Fruit fly (Drosophila melanogaster) whole organism, embryonic: Measurements from ENCODE around the gene Usp8.

ENCODE experiments used
- Abd-B ChIP-seq: fragments of 200-800 bp; sonication (Bioruptor generic); optimal IDR thresholded peaks from 2 replicates; lab custom pipeline; 2018; ENCODE audit warnings: missing biosample characterization, mild to moderate bottlenecking, missing genetic modification characterization, moderate library complexity
- Atf3 ChIP-seq: fragments of 200-800 bp; sonication (Bioruptor generic); optimal IDR thresholded peaks from 3 replicates; lab custom pipeline; 2016; ENCODE audit warnings: missing biosample characterization, missing genetic modification characterization
- CG10147 ChIP-seq: fragments of 200-800 bp; sonication (Bioruptor generic); optimal IDR thresholded peaks from 2 replicates; lab custom pipeline; 2019; ENCODE audit warnings: missing biosample characterization, mild to moderate bottlenecking, missing genetic modification characterization, moderate library complexity
- CG10366 ChIP-seq: fragments of 200-800 bp; sonication (Bioruptor generic); IDR thresholded peaks from 2 replicates; pipeline ENCODE4 v1.3.6; 2022; ENCODE audit warnings: missing biosample characterization, missing genetic modification characterization
- CG10431 ChIP-seq: fragments of 200-800 bp; sonication (Bioruptor generic); optimal IDR thresholded peaks from 3 replicates; lab custom pipeline; 2018; ENCODE audit warnings: missing biosample characterization, mild to moderate bottlenecking, missing genetic modification characterization
- CG10565 ChIP-seq: fragments of 200-800 bp; sonication (Bioruptor generic); optimal IDR thresholded peaks from 3 replicates; lab custom pipeline; 2016; ENCODE audit warnings: missing biosample characterization, mild to moderate bottlenecking, missing genetic modification characterization
- CG12071 ChIP-seq: fragments of 200-800 bp; sonication (Bioruptor generic); optimal IDR thresholded peaks from 3 replicates; lab custom pipeline; 2018; ENCODE audit warnings: missing biosample characterization, mild to moderate bottlenecking, missing genetic modification characterization
- CG12219 ChIP-seq: fragments of 200-800 bp; sonication (Bioruptor generic); optimal IDR thresholded peaks from 3 replicates; lab custom pipeline; 2018; ENCODE audit warnings: missing biosample characterization, mild to moderate bottlenecking, missing genetic modification characterization
- CG13123 ChIP-seq: fragments of 200-800 bp; sonication (Bioruptor generic); optimal IDR thresholded peaks from 2 replicates; lab custom pipeline; 2016; ENCODE audit warnings: missing biosample characterization, missing genetic modification characterization
- CG15514 ChIP-seq: fragments of 200-800 bp; sonication (Bioruptor generic); optimal IDR thresholded peaks from 3 replicates; lab custom pipeline; 2017; ENCODE audit warnings: missing biosample characterization, missing genetic modification characterization, mild to moderate bottlenecking, moderate library complexity, missing genetic modification reagents
- CG1602 ChIP-seq: fragments of 200-800 bp; sonication (Bioruptor generic); optimal IDR thresholded peaks from 3 replicates; lab custom pipeline; 2016; ENCODE audit warnings: missing biosample characterization, missing genetic modification characterization
- CG18011 ChIP-seq: fragments of 200-800 bp; sonication (Bioruptor generic); optimal IDR thresholded peaks from 2 replicates; lab custom pipeline; 2017; ENCODE audit warnings: missing biosample characterization, missing genetic modification characterization, mild to moderate bottlenecking, moderate library complexity, missing genotype
- CG3847 ChIP-seq: fragments of 200-800 bp; sonication (Bioruptor generic); IDR thresholded peaks from 2 replicates; pipeline ENCODE4 v1.3.6; 2022; ENCODE audit warnings: missing biosample characterization, missing genetic modification characterization
- CG4707 ChIP-seq: fragments of 200-800 bp; sonication (Bioruptor generic); optimal IDR thresholded peaks from 2 replicates; lab custom pipeline; 2018; ENCODE audit warnings: missing biosample characterization, mild to moderate bottlenecking, missing genetic modification characterization, moderate library complexity
- CG5245 ChIP-seq: fragments of 200-800 bp; sonication (Bioruptor generic); optimal IDR thresholded peaks from 3 replicates; lab custom pipeline; 2016; ENCODE audit warnings: missing biosample characterization, missing genetic modification characterization
- CG5953 ChIP-seq: fragments of 200-800 bp; sonication (Bioruptor generic); IDR thresholded peaks from 2 replicates; pipeline ENCODE4 v1.3.6; 2022; ENCODE audit warnings: missing biosample characterization, missing genetic modification characterization
- CG6791 ChIP-seq: fragments of 200-800 bp; sonication (Bioruptor generic); IDR thresholded peaks from 3 replicates; pipeline ENCODE4 v1.3.6; 2022; ENCODE audit warnings: missing biosample characterization, missing genetic modification characterization; ENCODE audit not compliant: partially characterized antibody
- CG6813 ChIP-seq: fragments of 200-800 bp; sonication (Bioruptor generic); optimal IDR thresholded peaks from 2 replicates; lab custom pipeline; 2017; ENCODE audit warnings: missing biosample characterization, missing genetic modification characterization, mild to moderate bottlenecking, moderate library complexity, missing genetic modification reagents
- CG7987 ChIP-seq: fragments of 200-800 bp; sonication (Bioruptor generic); optimal IDR thresholded peaks from 2 replicates; lab custom pipeline; 2018; ENCODE audit warnings: missing biosample characterization, mild to moderate bottlenecking, missing genetic modification characterization, moderate library complexity
- CG8388 ChIP-seq: fragments of 200-800 bp; sonication (Bioruptor generic); optimal IDR thresholded peaks from 2 replicates; lab custom pipeline; 2019; ENCODE audit warnings: missing biosample characterization, mild to moderate bottlenecking, missing genetic modification characterization, moderate library complexity
- CG8765 ChIP-seq: fragments of 200-800 bp; sonication (Bioruptor generic); IDR thresholded peaks from 2 replicates; pipeline ENCODE4 v1.3.6; 2022; ENCODE audit warnings: missing biosample characterization, missing genetic modification characterization
- CG9797 ChIP-seq: fragments of 200-800 bp; sonication (Bioruptor generic); optimal IDR thresholded peaks from 3 replicates; lab custom pipeline; 2018; ENCODE audit warnings: missing biosample characterization, mild to moderate bottlenecking, missing genetic modification characterization
- CG9817 ChIP-seq: fragments of 200-800 bp; sonication (Bioruptor generic); optimal IDR thresholded peaks from 2 replicates; lab custom pipeline; 2018; ENCODE audit warnings: missing biosample characterization, mild to moderate bottlenecking, missing genetic modification characterization, moderate library complexity
- E2f1 ChIP-seq: fragments of 200-800 bp; sonication (Bioruptor generic); IDR thresholded peaks from 2 replicates; pipeline ENCODE4 v1.3.6; 2022; ENCODE audit warnings: missing biosample characterization, missing genetic modification characterization
- E2f2 ChIP-seq: fragments of 200-800 bp; sonication (Bioruptor generic); IDR thresholded peaks from 2 replicates; pipeline ENCODE4 v1.3.6; 2022; ENCODE audit warnings: missing biosample characterization, missing genetic modification characterization
- Fer3 ChIP-seq: fragments of 200-800 bp; sonication (Bioruptor generic); optimal IDR thresholded peaks from 2 replicates; lab custom pipeline; 2018; ENCODE audit warnings: missing biosample characterization, mild to moderate bottlenecking, missing genetic modification characterization, moderate library complexity
- Gsc ChIP-seq: fragments of 200-800 bp; sonication (Bioruptor generic); IDR thresholded peaks from 2 replicates; pipeline ENCODE4 v1.3.6; 2022; ENCODE audit warnings: missing biosample characterization, missing genetic modification characterization
- Hand ChIP-seq: fragments of 200-800 bp; sonication (Bioruptor generic); optimal IDR thresholded peaks from 2 replicates; lab custom pipeline; 2017; ENCODE audit warnings: mild to moderate bottlenecking, missing biosample characterization, missing genetic modification reagents, missing genetic modification characterization
- Hey ChIP-seq: fragments of 200-800 bp; sonication (Bioruptor generic); optimal IDR thresholded peaks from 3 replicates; lab custom pipeline; 2018; ENCODE audit warnings: missing biosample characterization, mild to moderate bottlenecking, missing genetic modification characterization
- Hr78 ChIP-seq, 2 experiments: fragments of 200-800 bp in 1 of 2; fragments of >200 bp in 1 of 2; sonication (Bioruptor generic) in 1 of 2; optimal IDR thresholded peaks; 2 replicates each; lab custom pipeline; 2017 to 2019; ENCODE audit warnings: missing biosample characterization in 2 of 2, missing genetic modification characterization in 2 of 2, mild to moderate bottlenecking in 1 of 2, moderate library complexity in 1 of 2
- Oli ChIP-seq: fragments of 200-800 bp; sonication (Bioruptor generic); optimal IDR thresholded peaks from 2 replicates; lab custom pipeline; 2018; ENCODE audit warnings: missing biosample characterization, mild to moderate bottlenecking, missing genetic modification characterization, moderate library complexity
- PHDP ChIP-seq: fragments of 200-800 bp; sonication (Bioruptor generic); optimal IDR thresholded peaks from 3 replicates; lab custom pipeline; 2018; ENCODE audit warnings: missing biosample characterization, mild to moderate bottlenecking, missing genetic modification characterization, moderate library complexity
- Pdp1 ChIP-seq, 2 experiments: fragments of 200-800 bp; sonication (Bioruptor generic); optimal IDR thresholded peaks; 3 replicates each; lab custom pipeline; 2016; ENCODE audit warnings: missing biosample characterization in 2 of 2, missing genetic modification characterization in 2 of 2, mild to moderate bottlenecking in 1 of 2, moderate library complexity in 1 of 2
- Rx ChIP-seq: fragments of 200-800 bp; sonication (Bioruptor generic); IDR thresholded peaks from 2 replicates; pipeline ENCODE4 v1.3.6; 2022; ENCODE audit warnings: missing biosample characterization, missing genetic modification characterization
- Stat92E ChIP-seq, 3 experiments: fragments of >200 bp in 2 of 3; fragments of 200-800 bp in 1 of 3; sonication (Bioruptor generic) in 1 of 3; optimal IDR thresholded peaks; 2 replicates each; lab custom pipeline; 2017 to 2019; ENCODE audit warnings: missing biosample characterization in 3 of 3, missing genetic modification characterization in 3 of 3, mild to moderate bottlenecking in 1 of 3, moderate library complexity in 1 of 3
- al ChIP-seq: fragments of 200-800 bp; sonication (Bioruptor generic); IDR thresholded peaks from 2 replicates; pipeline ENCODE4 v1.3.6; 2022; ENCODE audit warnings: missing biosample characterization, missing genetic modification characterization
- caup ChIP-seq: fragments of 200-800 bp; sonication (Bioruptor generic); optimal IDR thresholded peaks from 3 replicates; lab custom pipeline; 2017; ENCODE audit warnings: missing biosample characterization, mild to moderate bottlenecking, missing genetic modification characterization, moderate library complexity; ENCODE audit not compliant: severe bottlenecking
- chif ChIP-seq, 2 experiments: fragments of 200-800 bp; sonication (Bioruptor generic); optimal IDR thresholded peaks; 3 replicates each; lab custom pipeline; 2016; ENCODE audit warnings: missing biosample characterization in 2 of 2, missing genetic modification characterization in 2 of 2
- cwo ChIP-seq: fragments of 200-800 bp; sonication (Bioruptor generic); optimal IDR thresholded peaks from 3 replicates; lab custom pipeline; 2017; ENCODE audit warnings: missing biosample characterization, missing genetic modification characterization, mild to moderate bottlenecking, moderate library complexity, missing genetic modification reagents
- insv ChIP-seq, 2 experiments: fragments of 200-800 bp; sonication (Bioruptor generic); optimal IDR thresholded peaks; 3 replicates each; lab custom pipeline; 2016 to 2018; ENCODE audit warnings: missing biosample characterization in 2 of 2, missing genetic modification characterization in 2 of 2
- kay ChIP-seq: fragments of 200-800 bp; sonication (Bioruptor generic); optimal IDR thresholded peaks from 2 replicates; lab custom pipeline; 2016; ENCODE audit warnings: missing biosample characterization, missing genetic modification characterization
- lmd ChIP-seq: fragments of 200-800 bp; sonication (Bioruptor generic); IDR thresholded peaks from 2 replicates; pipeline ENCODE4 v1.3.6; 2022; ENCODE audit warnings: missing biosample characterization, missing genetic modification characterization
- mirr ChIP-seq: fragments of 200-800 bp; sonication (Bioruptor generic); optimal IDR thresholded peaks from 3 replicates; lab custom pipeline; 2018; ENCODE audit warnings: missing biosample characterization, mild to moderate bottlenecking, missing genetic modification characterization
- nom ChIP-seq: fragments of 200-800 bp; sonication (Bioruptor generic); optimal IDR thresholded peaks from 2 replicates; lab custom pipeline; 2017; ENCODE audit warnings: missing biosample characterization, missing genetic modification characterization, mild to moderate bottlenecking, moderate library complexity, missing genetic modification reagents
- pfk ChIP-seq: fragments of 200-800 bp; sonication (Bioruptor generic); optimal IDR thresholded peaks from 2 replicates; lab custom pipeline; 2018; ENCODE audit warnings: missing biosample characterization, mild to moderate bottlenecking, missing genetic modification characterization, moderate library complexity
- prd ChIP-seq, 3 experiments: fragments of >200 bp in 2 of 3; fragments of 200-800 bp in 1 of 3; sonication (Bioruptor generic) in 1 of 3; optimal IDR thresholded peaks in 2 of 3; IDR thresholded peaks in 1 of 3; 2 replicates in 2 of 3; 3 replicates in 1 of 3; pipeline versions ENCODE4 v1.3.6 to Lab custom; 2017 to 2022; ENCODE audit warnings: missing biosample characterization in 1 of 3, missing genetic modification characterization in 1 of 3
- salm ChIP-seq: fragments of 200-800 bp; sonication (Bioruptor generic); optimal IDR thresholded peaks from 2 replicates; lab custom pipeline; 2018; ENCODE audit warnings: missing biosample characterization, mild to moderate bottlenecking, missing genetic modification characterization
- tup ChIP-seq: fragments of 200-800 bp; sonication (Bioruptor generic); optimal IDR thresholded peaks from 2 replicates; lab custom pipeline; 2016; ENCODE audit warnings: missing biosample characterization, mild to moderate bottlenecking, missing genetic modification characterization, moderate library complexity

Usp8 gene

DNA sequence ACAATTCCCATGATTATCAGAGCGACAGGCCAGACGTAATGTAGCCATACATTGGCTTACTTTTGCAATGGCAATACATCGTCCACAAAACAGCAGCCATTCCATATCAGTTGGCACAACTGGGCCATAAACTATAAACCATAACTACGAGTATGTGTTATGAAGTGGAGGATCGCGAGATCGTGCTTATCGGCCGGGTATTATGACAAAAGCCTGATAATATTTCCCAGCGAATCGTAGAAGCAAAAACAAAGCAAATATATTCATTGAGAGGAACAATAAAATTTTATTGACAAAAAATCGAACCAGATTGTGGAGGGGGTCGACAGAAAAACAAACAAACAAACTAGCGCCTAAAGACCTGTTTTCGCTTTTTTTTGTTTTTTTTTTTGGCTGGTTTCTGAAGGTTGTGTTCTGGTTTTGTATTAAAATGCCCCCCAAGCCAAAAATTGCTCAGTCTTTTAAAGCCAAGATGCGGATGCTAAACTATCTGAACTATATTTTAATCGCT, 29.3 kb downstream of the Usp8 start, which contains the start of gene CG5810 (continued):
- TF ChIP-seq CG3847 (GFP tag; lab: Robert Waterston, UW) (no peak), CG1602 (GFP tag; lab: Kevin White, UChicago) (no peak), CG5245 (no peak), CG9797 (GFP tag; lab: Kevin White, UChicago) (no peak), CG5953 (no peak), CG18011 (GFP tag; lab: Kevin White, UChicago) (peak; percentile 50), Hand (GFP tag; lab: Kevin White, UChicago) (no peak), nom (GFP tag; lab: Kevin White, UChicago) (no peak), CG6791 (GFP tag; lab: Robert Waterston, UW) (no peak), mirr (GFP tag; lab: Kevin White, UChicago) (peak; percentile 81), al (GFP tag; lab: Robert Waterston, UW) (no peak), CG8388 (no peak), kay (no peak), E2f1 (GFP tag; lab: Robert Waterston, UW) (no peak), prd (optimal IDR thresholded peaks at IDR 0.05; lab: Kevin White, UChicago) (no peak), prd (GFP tag; IDR thresholded peaks at IDR 0.05; lab: Robert Waterston, UW) (no peak), CG4707 (GFP tag; lab: Kevin White, UChicago) (no peak), Hr78 (GFP tag; optimal IDR thresholded peaks at IDR 0.05; lab: Kevin White, UChicago) (no peak), CG12219 (GFP tag; lab: Kevin White, UChicago) (peak; percentile 51), CG15514 (GFP tag; lab: Kevin White, UChicago) (peak; percentile 32), CG10431 (GFP tag; lab: Kevin White, UChicago) (no peak), caup (no peak), CG10147 (GFP tag; lab: Kevin White, UChicago) (no peak), CG7987 (GFP tag; lab: Kevin White, UChicago) (no peak), pfk (GFP tag; lab: Kevin White, UChicago) (no peak), Stat92E (GFP tag; optimal IDR thresholded peaks at IDR 0.05; lab: Kevin White, UChicago) (no peak), salm (tag; lab: Kevin White, UChicago) (peak; percentile 66), CG10366 (GFP tag; lab: Robert Waterston, UW) (no peak), CG6813 (GFP tag; lab: Kevin White, UChicago) (peak; percentile 28), Fer3 (tag; lab: Kevin White, UChicago) (no peak), Pdp1 (GFP tag; optimal IDR thresholded peaks at IDR 0.05; lab: Kevin White, UChicago) (peak in 1 of 2 experiments; percentile 66), CG8765 (no peak), chif (GFP tag; optimal IDR thresholded peaks at IDR 0.05; lab: Kevin White, UChicago) (no peak), Hey (tag; lab: Kevin White, UChicago) (peak; percentile 83), Oli (tag; lab: Kevin White, UChicago) (no peak), Atf3 (GFP tag; lab: Kevin White, UChicago) (no peak), lmd (no peak), CG9817 (tag; lab: Kevin White, UChicago) (peak; percentile 3), CG13123 (GFP tag; lab: Kevin White, UChicago) (no peak), insv (GFP tag; optimal IDR thresholded peaks at IDR 0.05; lab: Kevin White, UChicago) (no peak), Rx (no peak), tup (no peak), CG10565 (no peak), CG12071 (peak; percentile 12), Gsc (no peak), E2f2 (GFP tag; lab: Robert Waterston, UW) (no peak), cwo (GFP tag; lab: Kevin White, UChicago) (peak; percentile 60), Abd-B (GFP tag; lab: Kevin White, UChicago) (no peak), PHDP (peak; percentile 73)
